Fruit fly (Drosophila melanogaster) whole organism, wandering third instar larva: ENCODE measurements around the gene karr.
"Not testable (repeated sequence)": the region's sequence is repeated elsewhere in the genome, so short reads cannot be mapped to it uniquely, and the experiment has no call there.

ENCODE experiments used
- Abd-B ChIP-seq: fragments of >200 bp; optimal IDR thresholded peaks from 2 replicates; lab custom pipeline; 2017; ENCODE audit warnings: missing biosample characterization, missing genetic modification characterization
- CG9705 ChIP-seq: fragments of 200-800 bp; sonication (Bioruptor generic); optimal IDR thresholded peaks from 2 replicates; lab custom pipeline; 2018; ENCODE audit warnings: missing biosample characterization, mild to moderate bottlenecking, missing genetic modification characterization
- Dfd ChIP-seq: fragments of >200 bp; optimal IDR thresholded peaks from 2 replicates; lab custom pipeline; 2017; ENCODE audit warnings: missing biosample characterization, missing genetic modification characterization
- GATAd ChIP-seq: sonication (Bioruptor generic); optimal IDR thresholded peaks from 2 replicates; lab custom pipeline; 2016; ENCODE audit warnings: missing biosample characterization, missing genetic modification characterization
- Hnf4 ChIP-seq: fragments of 200-800 bp; sonication (Bioruptor generic); optimal IDR thresholded peaks from 2 replicates; lab custom pipeline; 2016; ENCODE audit warnings: missing biosample characterization, mild to moderate bottlenecking, missing genetic modification characterization
- Hr78 ChIP-seq: fragments of >200 bp; optimal IDR thresholded peaks from 2 replicates; lab custom pipeline; 2017; ENCODE audit warnings: missing biosample characterization, missing genetic modification characterization
- Hr83 ChIP-seq: fragments of 200-300 bp; sonication (Bioruptor generic); optimal IDR thresholded peaks from 2 replicates; lab custom pipeline; 2016; ENCODE audit warnings: missing biosample characterization, mild to moderate bottlenecking, missing genetic modification characterization, moderate library complexity; ENCODE audit not compliant: poor library complexity, severe bottlenecking
- Jra ChIP-seq: sonication (Bioruptor generic); optimal IDR thresholded peaks from 2 replicates; lab custom pipeline; 2016; ENCODE audit warnings: missing biosample characterization, missing genetic modification characterization
- Myc ChIP-seq: fragments of >200 bp; optimal IDR thresholded peaks from 2 replicates; lab custom pipeline; 2017
- N ChIP-seq: fragments of >200 bp; optimal IDR thresholded peaks from 2 replicates; lab custom pipeline; 2018; ENCODE audit warnings: missing biosample characterization, missing external identifiers, missing genetic modification characterization
- OdsH ChIP-seq: fragments of 200-800 bp; sonication (Bioruptor generic); optimal IDR thresholded peaks from 2 replicates; lab custom pipeline; 2016; ENCODE audit warnings: missing biosample characterization, mild to moderate bottlenecking, missing genetic modification characterization
- Rel ChIP-seq, 2 experiments: fragments of 200-800 bp; sonication (Bioruptor generic) in 1 of 2; optimal IDR thresholded peaks; 2 replicates in 1 of 2; 3 replicates in 1 of 2; lab custom pipeline; 2016 to 2019; ENCODE audit warnings: mild to moderate bottlenecking in 2 of 2, missing biosample characterization in 2 of 2, missing genetic modification characterization in 2 of 2, moderate library complexity in 1 of 2
- Sp1 ChIP-seq: fragments of 200-800 bp; sonication (Bioruptor generic); optimal IDR thresholded peaks from 3 replicates; lab custom pipeline; 2019; ENCODE audit warnings: missing biosample characterization, mild to moderate bottlenecking, missing genetic modification characterization, moderate library complexity
- br ChIP-seq: fragments of 200-800 bp; sonication (Bioruptor generic); optimal IDR thresholded peaks from 2 replicates; lab custom pipeline; 2016; ENCODE audit warnings: missing biosample characterization, missing genetic modification characterization
- brk ChIP-seq: fragments of 200-800 bp; sonication (Bioruptor generic); optimal IDR thresholded peaks from 2 replicates; lab custom pipeline; 2016; ENCODE audit warnings: missing biosample characterization, mild to moderate bottlenecking, missing genetic modification characterization
- dl ChIP-seq, 2 experiments: fragments of 175-275, 200-275 bp in 1 of 2; fragments of 200-275 bp in 1 of 2; sonication (Bioruptor generic); optimal IDR thresholded peaks; lab custom pipeline; 2018; ENCODE audit warnings: mild to moderate bottlenecking in 2 of 2, missing biosample characterization in 2 of 2, missing genetic modification characterization in 2 of 2, moderate library complexity in 2 of 2; ENCODE audit not compliant: partially characterized antibody in 2 of 2, insufficient read depth in 1 of 2
- dsf ChIP-seq: sonication (Bioruptor generic); optimal IDR thresholded peaks from 2 replicates; lab custom pipeline; 2016; ENCODE audit warnings: missing biosample characterization, missing genetic modification characterization, borderline replicate concordance
- ey ChIP-seq: fragments of 200-800 bp; sonication (Bioruptor generic); optimal IDR thresholded peaks from 2 replicates; lab custom pipeline; 2016; ENCODE audit warnings: missing biosample characterization, missing genetic modification characterization
- foxo ChIP-seq, 2 experiments: fragments of 200-800 bp; sonication (Bioruptor generic); optimal IDR thresholded peaks; 2 replicates in 1 of 2; 3 replicates in 1 of 2; lab custom pipeline; 2016 to 2017; ENCODE audit warnings: missing biosample characterization in 2 of 2, missing genetic modification characterization in 2 of 2
- fru ChIP-seq: fragments of 200-800 bp; sonication (Bioruptor generic); optimal IDR thresholded peaks from 3 replicates; lab custom pipeline; 2016; ENCODE audit warnings: missing biosample characterization, mild to moderate bottlenecking, missing genetic modification characterization
- h ChIP-seq: fragments of 200-800 bp; sonication (Bioruptor generic); optimal IDR thresholded peaks from 3 replicates; lab custom pipeline; 2016; ENCODE audit warnings: missing biosample characterization, mild to moderate bottlenecking, missing genetic modification characterization
- lola ChIP-seq: fragments of >200 bp; optimal IDR thresholded peaks from 2 replicates; lab custom pipeline; 2017; ENCODE audit warnings: missing biosample characterization, missing genetic modification characterization
- psq ChIP-seq: fragments of 200-800 bp; sonication (Bioruptor generic); optimal IDR thresholded peaks from 3 replicates; lab custom pipeline; 2017; ENCODE audit warnings: missing biosample characterization, mild to moderate bottlenecking, missing genetic modification characterization, moderate library complexity
- rgr ChIP-seq: fragments of 200-800 bp; sonication (Bioruptor generic); optimal IDR thresholded peaks from 3 replicates; lab custom pipeline; 2016; ENCODE audit warnings: missing biosample characterization, mild to moderate bottlenecking, missing genetic modification characterization
- sv ChIP-seq: fragments of 200-800 bp; sonication (Bioruptor generic); optimal IDR thresholded peaks from 3 replicates; lab custom pipeline; 2016; ENCODE audit warnings: missing biosample characterization, missing genetic modification characterization
- usp ChIP-seq: fragments of >200 bp; optimal IDR thresholded peaks from 2 replicates; lab custom pipeline; 2017; ENCODE audit warnings: missing biosample characterization, missing genetic modification characterization
- woc ChIP-seq: sonication (Bioruptor generic); optimal IDR thresholded peaks from 2 replicates; lab custom pipeline; 2016; ENCODE audit warnings: missing biosample characterization, mild to moderate bottlenecking, missing genetic modification characterization

The karr gene

DNA sequence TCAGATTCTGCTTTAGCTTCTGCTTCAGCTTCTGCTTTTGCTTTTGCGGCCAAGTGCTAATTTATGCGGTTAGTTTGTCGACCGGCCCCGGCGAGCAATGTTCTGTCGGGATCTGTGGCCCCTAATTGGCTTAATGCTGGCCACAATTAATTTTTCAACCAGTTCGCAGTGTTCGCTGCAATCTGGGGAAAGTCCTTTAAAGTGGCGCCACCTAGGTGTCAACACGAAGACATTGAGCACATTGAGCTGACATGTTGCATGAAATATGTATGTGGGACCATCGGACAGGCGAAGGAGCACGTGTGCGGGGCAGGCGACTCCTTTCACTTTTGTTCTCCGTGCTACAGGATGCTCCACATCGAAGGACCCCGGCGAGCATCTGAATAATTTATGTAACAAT, 5.4 kb downstream of the karr start:
- TF ChIP-seq ey (GFP tag; lab: Kevin White, UChicago): no peak
- no peak for TF ChIP-seq usp (GFP tag; lab: Kevin White, UChicago)
- TF ChIP-seq CG9705 (GFP tag; lab: Kevin White, UChicago): no peak
- no peak for TF ChIP-seq psq (GFP tag; lab: Kevin White, UChicago)
- no peak for TF ChIP-seq Dfd (GFP tag; lab: Kevin White, UChicago)
- no peak for TF ChIP-seq foxo (GFP tag; optimal IDR thresholded peaks at IDR 0.05; lab: Kevin White, UChicago)
- TF ChIP-seq sv: no peak
- no peak for TF ChIP-seq Hr78 (GFP tag; lab: Kevin White, UChicago)
- TF ChIP-seq Hr83 (GFP tag; lab: Kevin White, UChicago): no peak
- TF ChIP-seq rgr (GFP tag; lab: Kevin White, UChicago): no peak
- no peak for TF ChIP-seq woc (GFP tag; lab: Kevin White, UChicago)
- no peak for TF ChIP-seq dsf (GFP tag; lab: Kevin White, UChicago)
- TF ChIP-seq dl (GFP tag; optimal IDR thresholded peaks at IDR 0.05; lab: Kevin White, UChicago; ENCODE audit: insufficient read depth in 1 of 2, partially characterized antibody in 2 of 2): no peak

DNA sequence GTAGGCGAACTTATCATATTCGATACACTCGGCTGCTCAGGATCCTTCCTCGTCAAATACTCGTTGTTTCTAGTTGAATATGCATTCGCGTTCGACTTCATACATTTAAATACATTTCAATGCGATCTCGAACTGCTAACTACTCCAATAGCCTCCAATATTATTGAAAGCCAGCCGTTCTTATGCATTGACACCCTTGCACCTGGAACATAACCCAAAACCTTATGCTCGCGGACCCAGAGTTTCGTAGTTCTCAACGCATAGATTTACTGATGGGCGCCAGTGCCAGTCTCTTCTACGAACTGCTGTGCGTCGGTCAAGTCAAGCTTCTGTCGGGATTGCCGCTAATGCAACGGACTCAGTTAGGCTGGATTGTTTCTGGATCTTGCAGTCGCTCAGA, 14.0 kb downstream of the karr start, which contains the start of gene CG42581:
Gene CG42581 (minus strand): TSS at position 101 of the 400 bp plus-strand sequence.
- TF ChIP-seq Sp1, Hr83, fru (GFP tag; lab: Kevin White, UChicago): not testable (repeated sequence)

DNA sequence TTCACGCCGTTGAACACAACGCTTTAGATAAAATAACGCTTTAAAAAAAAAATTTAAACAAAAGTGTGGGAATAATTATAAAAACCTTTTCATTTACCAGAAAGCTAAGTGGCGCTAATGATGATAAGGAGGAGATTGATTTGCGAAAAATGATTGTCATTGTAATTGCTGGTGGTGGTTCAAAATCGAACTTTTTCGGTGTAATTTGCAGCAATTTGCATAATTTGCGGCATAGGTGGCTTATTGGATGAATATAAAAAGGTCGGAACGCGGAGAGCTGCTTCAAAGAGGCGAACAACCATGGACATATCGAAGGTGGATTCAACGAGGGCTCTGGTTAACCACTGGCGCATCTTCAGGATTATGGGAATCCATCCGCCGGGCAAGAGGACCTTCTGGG, 16.3 kb downstream of the karr start, which contains the start of gene Or19b:
Gene Or19b (plus strand): TSS at position 301 of the 400 bp plus-strand sequence.
- not testable (repeated sequence) for TF ChIP-seq br; dl (GFP tag; optimal IDR thresholded peaks at IDR 0.05; lab: Kevin White, UChicago; ENCODE audit: insufficient read depth in 1 of 2, partially characterized antibody in 2 of 2); sv
- TF ChIP-seq, all 38 proteins: peak for 0; not testable (repeated sequence) for 38

DNA sequence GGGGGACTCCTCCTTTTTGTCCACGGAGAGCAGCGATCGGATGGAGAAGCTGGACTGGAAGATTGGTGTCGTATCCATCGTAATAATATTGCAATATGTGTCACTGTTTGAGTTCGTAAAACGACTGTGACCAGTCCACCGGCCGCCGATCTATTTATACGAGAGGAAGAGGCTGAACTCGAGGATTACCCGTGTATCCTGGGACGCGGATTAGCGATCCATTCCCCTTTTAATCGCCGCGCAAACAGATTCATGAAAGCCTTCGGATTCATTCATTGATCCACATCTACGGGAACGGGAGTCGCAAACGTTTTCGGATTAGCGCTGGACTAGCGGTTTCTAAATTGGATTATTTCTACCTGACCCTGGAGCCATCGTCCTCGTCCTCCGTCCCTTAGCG, 18.1 kb downstream of the karr start, which contains the start of gene fd19B:
Gene fd19B (minus strand): TSS at position 101 of the 400 bp plus-strand sequence.
- no peak for TF ChIP-seq Hnf4 (GFP tag; lab: Kevin White, UChicago)
- TF ChIP-seq CG9705 (GFP tag; lab: Kevin White, UChicago): no peak
- no peak for TF ChIP-seq foxo (GFP tag; optimal IDR thresholded peaks at IDR 0.05; lab: Kevin White, UChicago)
- TF ChIP-seq, all 38 proteins: peak for 0

DNA sequence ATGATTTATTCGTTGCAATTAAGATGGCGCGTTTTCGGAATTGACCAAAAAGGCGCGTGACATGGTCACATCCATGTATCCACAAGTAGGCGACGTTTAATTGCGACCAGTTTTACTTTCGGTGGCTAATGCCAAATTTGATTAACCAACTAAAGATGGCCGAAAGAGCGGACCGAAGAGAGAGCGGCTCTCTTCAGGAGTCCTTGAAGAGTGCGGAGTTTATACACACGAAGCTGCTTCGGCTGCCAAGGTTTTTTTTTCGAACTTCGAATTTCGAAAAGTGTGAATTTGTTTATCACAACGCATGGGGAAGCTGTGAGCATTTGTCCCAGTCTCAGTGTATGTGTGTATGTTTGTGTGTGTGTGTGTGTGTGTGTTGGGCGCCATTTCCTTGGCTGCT, 26.6 kb downstream of the karr start:
- TF ChIP-seq dsf (GFP tag; lab: Kevin White, UChicago) (no peak), h (GFP tag; lab: Kevin White, UChicago) (no peak), CG9705 (GFP tag; lab: Kevin White, UChicago) (no peak), usp (GFP tag; lab: Kevin White, UChicago) (no peak), rgr (GFP tag; lab: Kevin White, UChicago) (no peak), Hr78 (GFP tag; lab: Kevin White, UChicago) (no peak), Myc (lab: Kevin White, UChicago) (no peak), Jra (no peak), br (no peak), GATAd (no peak), Abd-B (GFP tag; lab: Kevin White, UChicago) (no peak), brk (GFP tag; lab: Kevin White, UChicago) (no peak), OdsH (GFP tag; lab: Kevin White, UChicago) (no peak)

DNA sequence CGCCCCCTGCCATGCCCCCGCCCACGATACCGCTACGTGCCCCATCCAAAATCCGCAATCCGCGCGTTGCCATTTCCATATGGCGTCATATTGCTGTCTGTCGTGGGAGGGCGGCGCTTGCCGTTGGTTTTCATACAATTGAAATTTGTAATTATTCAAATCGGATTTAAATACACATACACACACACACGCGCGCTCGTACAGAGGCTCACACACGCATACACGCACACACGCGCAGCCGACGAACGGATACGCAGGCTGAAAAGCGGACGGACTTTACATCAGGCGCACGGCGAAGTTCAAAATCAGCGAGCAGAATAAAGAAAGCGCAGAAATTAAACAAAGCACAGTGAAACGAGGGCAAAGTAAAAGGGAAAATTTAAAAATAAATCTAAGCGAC, 43.4 kb downstream of the karr start:
- no peak for TF ChIP-seq lola (GFP tag; lab: Kevin White, UChicago)
- TF ChIP-seq rgr (GFP tag; lab: Kevin White, UChicago): no peak
- TF ChIP-seq N (GFP tag; lab: Kevin White, UChicago): no peak
- peak; percentile 38 for TF ChIP-seq Dfd (GFP tag; lab: Kevin White, UChicago)
- TF ChIP-seq GATAd: no peak
- no peak for TF ChIP-seq Hnf4 (GFP tag; lab: Kevin White, UChicago)
- no peak for TF ChIP-seq sv
- no peak for TF ChIP-seq Rel (GFP tag; optimal IDR thresholded peaks at IDR 0.05; lab: Kevin White, UChicago)
- TF ChIP-seq Rel (tag; optimal IDR thresholded peaks at IDR 0.05; lab: Kevin White, UChicago): no peak
